Worm (Caenorhabditis elegans) whole organism, L3 larva: ENCODE measurements around the gene cest-7.

Experiments
- R02D3.7 ChIP-seq: fragments of 150-350 bp; optimal IDR thresholded peaks from 2 replicates; lab custom pipeline; 2014; ENCODE audit warnings: missing biosample characterization, missing genetic modification characterization
- ZK546.5 ChIP-seq: sonication (generic microtip); optimal IDR thresholded peaks from 2 replicates; lab custom pipeline; 2017; ENCODE audit warnings: missing biosample characterization, missing genetic modification characterization
- aly-2 ChIP-seq: fragments of 150-350 bp; optimal IDR thresholded peaks from 2 replicates; lab custom pipeline; 2014; ENCODE audit warnings: missing biosample characterization, missing genetic modification characterization
- ceh-28 ChIP-seq: fragments of 150-350 bp; optimal IDR thresholded peaks from 2 replicates; lab custom pipeline; 2014; ENCODE audit warnings: missing biosample characterization, missing genetic modification reagents, missing genetic modification characterization
- fkh-10 ChIP-seq: sonication (generic microtip); optimal IDR thresholded peaks from 2 replicates; lab custom pipeline; 2017; ENCODE audit warnings: missing biosample characterization, missing genetic modification reagents, missing genetic modification characterization
- fos-1 ChIP-seq: fragments of 150-350 bp; optimal IDR thresholded peaks from 2 replicates; lab custom pipeline; 2014; ENCODE audit warnings: missing biosample characterization, missing genetic modification characterization
- pha-4 ChIP-seq: fragments of 150-350 bp; optimal IDR thresholded peaks from 2 replicates; lab custom pipeline; 2014; ENCODE audit warnings: missing biosample characterization, missing genetic modification reagents, missing genetic modification characterization
- snpc-4 ChIP-seq: fragments of 150-350 bp; optimal IDR thresholded peaks from 2 replicates; lab custom pipeline; 2014; ENCODE audit warnings: missing biosample characterization, missing genetic modification characterization
- zag-1 ChIP-seq: fragments of 150-350 bp; optimal IDR thresholded peaks from 2 replicates; lab custom pipeline; 2014; ENCODE audit warnings: missing biosample characterization, missing genetic modification characterization
- ztf-11 ChIP-seq: fragments of 150-350 bp; optimal IDR thresholded peaks from 2 replicates; lab custom pipeline; 2014; ENCODE audit warnings: missing biosample characterization, missing genetic modification characterization

DNA sequence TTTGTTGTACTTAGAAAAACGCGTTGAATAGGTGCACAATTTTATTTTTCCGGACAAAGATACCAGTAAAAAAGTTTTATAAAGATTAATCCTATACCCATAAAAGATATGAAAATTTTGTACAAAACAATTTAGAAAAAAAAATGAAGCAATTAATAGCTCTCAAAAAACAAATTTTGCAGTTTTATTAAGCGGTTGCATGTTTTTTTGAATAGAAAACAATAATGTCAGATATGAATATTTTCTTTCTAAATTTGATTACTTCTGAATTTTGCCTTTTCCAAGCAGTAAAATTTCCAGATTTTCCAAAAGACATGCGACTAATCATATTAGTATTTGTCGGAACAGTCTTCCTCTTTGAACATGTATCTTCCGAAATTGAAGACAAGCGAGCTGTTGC lies 12.8 kb upstream of the cest-7 start, which contains the start of gene C23H4.8:
- no peak for TF ChIP-seq snpc-4 (tag; lab: Kevin White, UChicago)
- no peak for TF ChIP-seq ceh-28
- no peak for TF ChIP-seq zag-1
- TF ChIP-seq fos-1 (tag; lab: Kevin White, UChicago), result no peak
- no peak for TF ChIP-seq fkh-10 (GFP tag; lab: Kevin White, UChicago)
- TF ChIP-seq ZK546.5 (tag; lab: Kevin White, UChicago), result no peak
- no peak for TF ChIP-seq ztf-11 (tag; lab: Kevin White, UChicago)
- TF ChIP-seq aly-2 (tag; lab: Kevin White, UChicago), result no peak
- TF ChIP-seq R02D3.7, result no peak
- TF ChIP-seq pha-4 (tag; lab: Kevin White, UChicago), result no peak
